Worm (Caenorhabditis elegans): ENCODE measurements around the gene srx-136.

DNA sequence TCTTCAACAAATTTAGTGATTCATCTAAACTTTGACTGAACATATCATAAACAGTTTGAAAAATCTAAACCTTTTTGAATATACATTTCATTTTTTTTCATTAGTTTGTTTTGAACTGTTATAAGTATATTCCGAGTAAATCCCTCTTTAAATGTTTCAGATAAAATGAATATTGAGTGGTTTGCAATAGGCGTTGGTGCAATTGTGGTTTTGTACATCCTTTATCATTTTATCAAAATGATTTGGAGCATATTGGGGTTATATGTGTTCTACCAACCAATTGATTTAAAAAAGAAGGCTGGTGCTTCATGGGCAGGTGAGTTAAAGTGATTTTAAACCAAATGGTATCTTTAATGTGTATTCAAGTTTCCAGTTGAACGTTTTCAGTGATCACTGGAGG, 47.2 kb downstream of the srx-136 start, which contains the start of gene stdh-3:
- TF ChIP-seq flt-1 (GFP tag; IDR thresholded peaks at IDR 0.05): no peak
- no peak for TF ChIP-seq klf-2 (GFP tag; conservative IDR thresholded peaks at IDR 0.05)
- no peak for TF ChIP-seq med-1 (GFP tag; optimal IDR thresholded peaks at IDR 0.05; ENCODE audit: insufficient read depth)
- TF ChIP-seq ztf-23 (GFP tag; IDR thresholded peaks at IDR 0.05): no peak
- no peak for TF ChIP-seq ztf-29 (GFP tag; IDR thresholded peaks at IDR 0.05)
